Worm (Caenorhabditis elegans): Measurements from ENCODE around the gene B0034.1.

Gene B0034.1

DNA sequence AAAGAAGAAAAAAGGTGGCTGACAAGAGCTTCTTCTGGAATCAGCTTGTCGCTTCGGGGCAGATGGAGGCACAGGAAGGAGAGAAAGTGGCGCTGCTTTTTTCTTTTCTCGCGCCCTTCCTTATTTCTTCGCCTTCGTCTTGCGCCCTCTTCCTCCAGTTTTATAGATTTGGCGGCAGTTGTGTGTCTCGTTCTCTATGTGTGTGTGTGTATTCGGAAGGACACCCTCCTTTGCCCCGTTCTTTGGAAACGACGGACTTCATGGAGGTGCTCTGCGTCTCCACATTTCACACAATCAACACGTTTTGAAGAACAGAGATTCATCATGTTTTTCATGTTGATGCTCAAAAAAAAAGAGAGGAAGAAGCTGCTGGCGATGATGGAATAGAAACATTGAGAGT is 19.5 kb upstream of the B0034.1 start:
- TF ChIP-seq fax-1 (tag; optimal IDR thresholded peaks at IDR 0.05) (no peak), ceh-19 (GFP tag; optimal IDR thresholded peaks at IDR 0.05) (peak; percentile 50)

ce11 chrII:5950657-5951056 is 17.5 kb upstream of the B0034.1 start:
- TF ChIP-seq fkh-10 (GFP tag; optimal IDR thresholded peaks at IDR 0.05), result no peak
- TF ChIP-seq hlh-6 (tag; optimal IDR thresholded peaks at IDR 0.05), result no peak
- no peak for TF ChIP-seq T23F11.4 (GFP tag; optimal IDR thresholded peaks at IDR 0.05)
- TF ChIP-seq rnt-1 (tag; optimal IDR thresholded peaks at IDR 0.05), result no peak
- TF ChIP-seq elt-2 (tag; optimal IDR thresholded peaks at IDR 0.05), result no peak
- no peak for TF ChIP-seq hlh-13 (GFP tag; optimal IDR thresholded peaks at IDR 0.05)
- TF ChIP-seq unc-42 (tag; optimal IDR thresholded peaks at IDR 0.05), result peak; percentile 90
- peak; percentile 7 for TF ChIP-seq ceh-31 (tag; optimal IDR thresholded peaks at IDR 0.05)

DNA sequence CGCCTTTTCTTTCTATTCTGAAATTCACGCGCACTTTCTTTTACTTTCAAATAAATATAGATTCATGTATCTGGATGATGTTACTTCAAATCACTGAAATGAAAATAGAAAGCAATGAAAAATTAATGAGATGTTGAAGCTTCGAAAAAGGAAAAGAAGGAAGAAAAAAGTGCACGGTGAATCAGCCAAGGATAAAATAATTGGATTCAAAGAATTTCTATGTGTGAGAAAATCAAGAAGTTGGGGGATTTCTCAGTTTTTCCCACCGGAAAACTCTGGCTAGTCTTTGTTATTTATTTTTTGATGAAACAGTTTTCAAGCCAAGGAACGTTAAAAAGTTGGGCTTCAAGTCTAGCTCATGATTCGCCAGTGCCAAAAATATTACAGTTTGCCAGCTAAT is 16.4 kb upstream of the B0034.1 start:
- TF ChIP-seq ceh-18 (tag; optimal IDR thresholded peaks at IDR 0.05) (no peak), pag-3 (tag; optimal IDR thresholded peaks at IDR 0.05; ENCODE audit: borderline replicate concordance) (no peak), ceh-22 (tag; optimal IDR thresholded peaks at IDR 0.05) (no peak), hlh-8 (tag; optimal IDR thresholded peaks at IDR 0.05) (no peak), sox-2 (GFP tag; IDR thresholded peaks at IDR 0.05) (no peak), mec-3 (tag; optimal IDR thresholded peaks at IDR 0.05; ENCODE audit: borderline replicate concordance) (no peak)

- no peak for TF ChIP-seq dmd-4 (tag; optimal IDR thresholded peaks at IDR 0.05; ENCODE audit: borderline replicate concordance)
- no peak for TF ChIP-seq pha-4 (tag; optimal IDR thresholded peaks at IDR 0.05)
- no peak for TF ChIP-seq elt-2 (tag; optimal IDR thresholded peaks at IDR 0.05)
- no peak for TF ChIP-seq nfya-1 (tag; optimal IDR thresholded peaks at IDR 0.05)
- TF ChIP-seq hlh-30 (tag; optimal IDR thresholded peaks at IDR 0.05; ENCODE audit: insufficient read depth), result no peak
Measured at ce11 chrII:5952214-5952613, 15.9 kb upstream of the B0034.1 start.

DNA sequence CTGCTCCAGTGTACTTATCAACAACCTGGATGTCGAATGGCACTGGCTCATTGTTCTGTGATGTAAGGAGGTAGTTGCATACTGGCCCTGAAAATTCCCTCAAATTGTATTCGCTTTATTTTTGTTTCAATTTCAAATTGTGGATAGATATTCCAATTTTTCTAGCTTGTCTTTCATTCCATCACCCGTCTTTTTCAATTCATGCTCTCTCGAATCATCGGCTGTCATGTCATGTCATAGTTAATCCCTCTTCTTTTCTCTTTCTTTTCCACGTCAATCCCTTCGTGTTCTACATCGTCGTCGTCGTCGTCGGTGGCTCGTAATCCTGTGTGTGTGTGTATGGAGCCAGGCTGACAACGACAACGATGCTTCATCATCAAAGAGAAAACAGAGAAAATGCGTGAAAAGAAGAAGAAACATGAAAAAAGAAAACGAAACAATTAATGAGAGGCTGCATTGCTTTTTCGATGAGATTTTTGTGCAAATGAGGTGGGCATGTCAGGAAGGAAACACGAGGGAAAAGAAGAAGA is 12.4 kb upstream of the B0034.1 start:
- TF ChIP-seq hlh-30 (tag; optimal IDR thresholded peaks at IDR 0.05; ENCODE audit: insufficient read depth) (no peak), Y22D7AL.16 (tag; optimal IDR thresholded peaks at IDR 0.05) (no peak), unc-42 (tag; optimal IDR thresholded peaks at IDR 0.05) (peak; percentile 27), ceh-14 (tag; optimal IDR thresholded peaks at IDR 0.05) (peak; percentile 12), unc-55 (GFP tag; optimal IDR thresholded peaks at IDR 0.05) (peak; percentile 37), hlh-13 (GFP tag; optimal IDR thresholded peaks at IDR 0.05) (no peak), hlh-6 (tag; optimal IDR thresholded peaks at IDR 0.05) (no peak), che-1 (tag; optimal IDR thresholded peaks at IDR 0.05) (no peak)

DNA sequence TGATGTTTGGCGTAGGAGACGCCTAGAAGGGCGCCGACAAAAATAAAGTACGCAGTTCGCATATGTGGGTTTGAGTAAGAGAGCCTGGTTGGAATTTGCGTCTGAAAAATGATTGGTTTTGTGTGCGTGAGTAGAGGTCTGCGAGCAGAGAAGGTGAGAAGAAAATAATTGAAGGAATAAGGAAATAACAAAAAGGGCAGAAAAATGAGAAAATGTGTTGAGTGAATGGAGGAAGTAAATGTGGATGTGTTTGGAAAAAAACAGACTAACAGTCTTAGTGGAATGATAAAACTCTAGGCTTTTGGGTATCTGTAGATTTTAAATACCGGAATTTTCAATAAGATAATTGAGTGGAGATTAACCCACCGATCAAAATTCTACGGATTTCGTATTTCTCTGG is 11.6 kb upstream of the B0034.1 start, which contains the start of gene casy-1:
Gene casy-1 (minus strand): TSS at position 101 of the 400 bp plus-strand sequence.
- TF ChIP-seq unc-86 (tag; optimal IDR thresholded peaks at IDR 0.05), result no peak
- TF ChIP-seq sox-4 (tag; optimal IDR thresholded peaks at IDR 0.05), result no peak
- no peak for TF ChIP-seq ahr-1 (tag; optimal IDR thresholded peaks at IDR 0.05)
- no peak for TF ChIP-seq unc-55 (GFP tag; optimal IDR thresholded peaks at IDR 0.05)
- TF ChIP-seq eyg-1 (tag; optimal IDR thresholded peaks at IDR 0.05), result no peak
- TF ChIP-seq mec-3 (tag; optimal IDR thresholded peaks at IDR 0.05; ENCODE audit: borderline replicate concordance), result no peak
- no peak for TF ChIP-seq rnt-1 (tag; optimal IDR thresholded peaks at IDR 0.05)
- TF ChIP-seq odd-2 (tag; optimal IDR thresholded peaks at IDR 0.05), result no peak
- no peak for TF ChIP-seq pha-2 (tag; optimal IDR thresholded peaks at IDR 0.05)
- TF ChIP-seq F13H6.1 (tag; optimal IDR thresholded peaks at IDR 0.05), result no peak
- TF ChIP-seq ref-2 (tag; optimal IDR thresholded peaks at IDR 0.05), result no peak

Data from whole organism, late embryonic.